Fruit fly (Drosophila melanogaster): ENCODE measurements around the gene CG13405.

dm6 chr3L:119390-119789, 44.3 kb upstream of the CG13405 start:
- TF ChIP-seq h (optimal IDR thresholded peaks at IDR 0.05) = no peak
- no peak for TF ChIP-seq psq (optimal IDR thresholded peaks at IDR 0.05)
- no peak for TF ChIP-seq Myc (optimal IDR thresholded peaks at IDR 0.05)
- no peak for TF ChIP-seq ttk (optimal IDR thresholded peaks at IDR 0.05)

Measured in Kc167 (cell line).